Worm (Caenorhabditis elegans) whole organism, young adult: ENCODE measurements around the gene rol-3.

Experiments
- B0019.2 ChIP-seq: fragments of 200-800 bp; sonication (Bioruptor generic); conservative IDR thresholded peaks from 2 replicates; pipeline ENCODE4 v1.3.6; 2022; ENCODE audit warnings: missing genetic modification reagents, missing genetic modification characterization, missing compliant biosample characterization
- C17E4.6 ChIP-seq: fragments of 200-800 bp; sonication (Bioruptor generic); IDR thresholded peaks from 2 replicates; pipeline ENCODE4 v1.3.6; 2022; ENCODE audit warnings: missing genetic modification reagents, missing genetic modification characterization, missing compliant biosample characterization
- F10E7.11 ChIP-seq: sonication (generic microtip); optimal IDR thresholded peaks from 2 replicates; lab custom pipeline; 2017; ENCODE audit warnings: mild to moderate bottlenecking, missing genetic modification characterization, moderate library complexity, missing compliant biosample characterization
- F37B4.10 ChIP-seq: fragments of 200-800 bp; sonication (Bioruptor generic); IDR thresholded peaks from 2 replicates; pipeline ENCODE4 v1.3.6; 2022; ENCODE audit warnings: missing genetic modification characterization, missing compliant biosample characterization
- F49E8.2 ChIP-seq: sonication (generic microtip); optimal IDR thresholded peaks from 3 replicates; lab custom pipeline; 2017; ENCODE audit warnings: missing genetic modification characterization, mild to moderate bottlenecking, missing compliant biosample characterization, antibody characterized with exemption, moderate library complexity; ENCODE audit not compliant: insufficient read depth
- F52B5.7 ChIP-seq: sonication (generic microtip); optimal IDR thresholded peaks from 2 replicates; lab custom pipeline; 2016; ENCODE audit warnings: mild to moderate bottlenecking, missing genetic modification characterization, missing compliant biosample characterization
- F57A8.1 ChIP-seq: fragments of 200-800 bp; sonication (Bioruptor generic); optimal IDR thresholded peaks from 2 replicates; lab custom pipeline; 2018; ENCODE audit warnings: mild to moderate bottlenecking, missing genetic modification characterization, moderate library complexity, missing compliant biosample characterization
- T07F8.4 ChIP-seq: sonication (generic microtip); optimal IDR thresholded peaks from 2 replicates; lab custom pipeline; 2016; ENCODE audit warnings: mild to moderate bottlenecking, missing genetic modification characterization, moderate library complexity, missing compliant biosample characterization
- Y67H2A.10 ChIP-seq: fragments of 200-800 bp; sonication (Bioruptor generic); conservative IDR thresholded peaks from 2 replicates; pipeline ENCODE4 v1.3.6; 2022; ENCODE audit warnings: missing genetic modification reagents, missing genetic modification characterization, missing compliant biosample characterization
- Y79H2A.3 ChIP-seq: fragments of 200-800 bp; sonication (Bioruptor generic); conservative IDR thresholded peaks from 2 replicates; pipeline ENCODE4 v1.3.6; 2022; ENCODE audit warnings: missing genetic modification reagents, missing genetic modification characterization, missing compliant biosample characterization
- Y95B8A.8 ChIP-seq: fragments of 200-800 bp; sonication (Bioruptor generic); IDR thresholded peaks from 2 replicates; pipeline ENCODE4 v1.3.6; 2022; ENCODE audit warnings: missing genetic modification reagents, missing genetic modification characterization, missing compliant biosample characterization
- aptf-3 ChIP-seq: fragments of 200-800 bp; sonication (Bioruptor generic); IDR thresholded peaks from 2 replicates; pipeline ENCODE4 v1.3.6; 2022; ENCODE audit warnings: missing genetic modification characterization, missing compliant biosample characterization
- atf-7 ChIP-seq: sonication (generic microtip); optimal IDR thresholded peaks from 2 replicates; lab custom pipeline; 2017; ENCODE audit warnings: mild to moderate bottlenecking, missing genetic modification characterization, missing compliant biosample characterization
- athp-1 ChIP-seq: sonication (generic microtip); optimal IDR thresholded peaks from 2 replicates; lab custom pipeline; 2017; ENCODE audit warnings: mild to moderate bottlenecking, missing genetic modification characterization, missing compliant biosample characterization
- attf-3 ChIP-seq: fragments of 200-800 bp; sonication (Bioruptor generic); conservative IDR thresholded peaks from 2 replicates; pipeline ENCODE4 v1.3.6; 2022; ENCODE audit warnings: missing genetic modification reagents, missing genetic modification characterization, missing compliant biosample characterization
- bed-1 ChIP-seq: fragments of 200-800 bp; sonication (Bioruptor generic); IDR thresholded peaks from 2 replicates; pipeline ENCODE4 v1.3.6; 2022; ENCODE audit warnings: missing genetic modification reagents, missing genetic modification characterization, missing compliant biosample characterization
- ceh-40 ChIP-seq: fragments of 200-800 bp; sonication (Bioruptor generic); IDR thresholded peaks from 2 replicates; pipeline ENCODE4 v1.3.6; 2022; ENCODE audit warnings: missing genetic modification characterization, missing compliant biosample characterization
- ceh-91 ChIP-seq: fragments of 200-800 bp; sonication (Bioruptor generic); IDR thresholded peaks from 2 replicates; pipeline ENCODE4 v1.3.6; 2022; ENCODE audit warnings: missing genetic modification reagents, missing genetic modification characterization, missing compliant biosample characterization
- chd-7 ChIP-seq: sonication (generic microtip); optimal IDR thresholded peaks from 2 replicates; lab custom pipeline; 2016; ENCODE audit warnings: mild to moderate bottlenecking, missing genetic modification characterization, moderate library complexity, missing compliant biosample characterization
- egl-18 ChIP-seq: fragments of 200-800 bp; sonication (Bioruptor generic); IDR thresholded peaks from 2 replicates; pipeline ENCODE4 v1.3.6; 2022; ENCODE audit warnings: missing genetic modification reagents, missing genetic modification characterization, missing compliant biosample characterization
- ets-4 ChIP-seq: fragments of 200-800 bp; sonication (Bioruptor generic); optimal IDR thresholded peaks from 2 replicates; lab custom pipeline; 2018; ENCODE audit warnings: mild to moderate bottlenecking, missing genetic modification characterization, missing compliant biosample characterization
- fkh-3 ChIP-seq: sonication (generic microtip); optimal IDR thresholded peaks from 2 replicates; lab custom pipeline; 2016; ENCODE audit warnings: mild to moderate bottlenecking, missing genetic modification characterization, missing compliant biosample characterization
- gei-17 ChIP-seq: fragments of 200-800 bp; sonication (Bioruptor generic); optimal IDR thresholded peaks from 2 replicates; lab custom pipeline; 2018; ENCODE audit warnings: mild to moderate bottlenecking, missing genetic modification characterization, missing compliant biosample characterization
- lag-1 ChIP-seq: fragments of 200-800 bp; sonication (Bioruptor generic); IDR thresholded peaks from 2 replicates; pipeline ENCODE4 v1.3.6; 2022; ENCODE audit warnings: missing genetic modification reagents, missing genetic modification characterization, missing compliant biosample characterization
- let-607 ChIP-seq, 2 experiments: fragments of 200-800 bp in 1 of 2; sonication (Bioruptor generic) in 1 of 2; sonication (generic microtip) in 1 of 2; optimal IDR thresholded peaks; 2 replicates each; lab custom pipeline; 2016 to 2018; ENCODE audit warnings: mild to moderate bottlenecking in 2 of 2, missing compliant biosample characterization in 2 of 2, missing genetic modification characterization in 2 of 2, moderate library complexity in 2 of 2, missing genotype in 1 of 2
- madf-6 ChIP-seq: fragments of 200-800 bp; sonication (Bioruptor generic); IDR thresholded peaks from 2 replicates; pipeline ENCODE4 v1.3.6; 2022; ENCODE audit warnings: missing genetic modification reagents, missing genetic modification characterization, missing compliant biosample characterization
- mcd-1 ChIP-seq: fragments of 200-800 bp; sonication (Bioruptor generic); IDR thresholded peaks from 2 replicates; pipeline ENCODE4 v1.3.6; 2022; ENCODE audit warnings: missing genetic modification reagents, missing genetic modification characterization, missing compliant biosample characterization
- mel-28 ChIP-seq: sonication (generic microtip); optimal IDR thresholded peaks from 2 replicates; lab custom pipeline; 2016; ENCODE audit warnings: borderline replicate concordance, mild to moderate bottlenecking, missing genetic modification characterization, missing compliant biosample characterization
- mxl-1 ChIP-seq: sonication (generic microtip); optimal IDR thresholded peaks from 2 replicates; lab custom pipeline; 2016; ENCODE audit warnings: missing genetic modification characterization, missing compliant biosample characterization
- nfya-1 ChIP-seq: sonication (generic microtip); optimal IDR thresholded peaks from 2 replicates; lab custom pipeline; 2017; ENCODE audit warnings: antibody characterized with exemption, missing compliant biosample characterization, missing genetic modification characterization, borderline replicate concordance; ENCODE audit not compliant: insufficient read depth
- nhr-179 ChIP-seq: sonication (generic microtip); optimal IDR thresholded peaks from 2 replicates; lab custom pipeline; 2016; ENCODE audit warnings: mild to moderate bottlenecking, missing genetic modification characterization, missing compliant biosample characterization
- pbrm-1 ChIP-seq: fragments of 200-800 bp; sonication (Bioruptor generic); IDR thresholded peaks from 2 replicates; pipeline ENCODE4 v1.3.6; 2022; ENCODE audit warnings: missing genetic modification reagents, missing genetic modification characterization, missing compliant biosample characterization
- rcor-1 ChIP-seq: fragments of 200-800 bp; sonication (Bioruptor generic); IDR thresholded peaks from 2 replicates; pipeline ENCODE4 v1.3.6; 2022; ENCODE audit warnings: missing genetic modification reagents, missing genetic modification characterization, missing compliant biosample characterization
- sea-2 ChIP-seq: fragments of 200-800 bp; sonication (Bioruptor generic); IDR thresholded peaks from 2 replicates; pipeline ENCODE4 v1.3.6; 2022; ENCODE audit warnings: missing genetic modification characterization, missing compliant biosample characterization
- tbp1 ChIP-seq: fragments of 200-800 bp; sonication (Bioruptor generic); optimal IDR thresholded peaks from 2 replicates; lab custom pipeline; 2018; ENCODE audit warnings: mild to moderate bottlenecking, missing genetic modification characterization, missing compliant biosample characterization
- unc-130 ChIP-seq: sonication (generic microtip); optimal IDR thresholded peaks from 2 replicates; lab custom pipeline; 2016; ENCODE audit warnings: missing genetic modification reagents, missing genetic modification characterization, missing compliant biosample characterization
- unc-62 ChIP-seq: fragments of 150-350 bp; optimal IDR thresholded peaks from 2 replicates; lab custom pipeline; 2014; ENCODE audit warnings: missing biosample characterization, missing genetic modification reagents, missing genetic modification characterization
- zim-3 ChIP-seq: sonication (generic microtip); optimal IDR thresholded peaks from 2 replicates; lab custom pipeline; 2017; ENCODE audit warnings: mild to moderate bottlenecking, missing genetic modification characterization, moderate library complexity, missing compliant biosample characterization
- ztf-18 ChIP-seq: sonication (generic microtip); optimal IDR thresholded peaks from 2 replicates; lab custom pipeline; 2016; ENCODE audit warnings: missing genotype, mild to moderate bottlenecking, missing genetic modification characterization, missing compliant biosample characterization
- ztf-28 ChIP-seq: fragments of 200-800 bp; sonication (Bioruptor generic); IDR thresholded peaks from 2 replicates; pipeline ENCODE4 v1.3.6; 2022; ENCODE audit warnings: missing genetic modification reagents, missing genetic modification characterization, missing compliant biosample characterization

Gene rol-3

ce11 chrV:8228712-8229119, 9.5 kb downstream of the rol-3 start (continued):
- TF ChIP-seq bed-1 (GFP tag; lab: Robert Waterston, UW) (no peak), mxl-1 (tag; lab: Kevin White, UChicago) (peak; percentile 31), rcor-1 (GFP tag; lab: Robert Waterston, UW) (peak; percentile 95), ztf-18 (tag; lab: Kevin White, UChicago) (peak; percentile 72), pbrm-1 (GFP tag; lab: Robert Waterston, UW) (peak; percentile 100), B0019.2 (GFP tag; lab: Robert Waterston, UW) (peak; percentile 69), lag-1 (GFP tag; lab: Robert Waterston, UW) (no peak), F57A8.1 (no peak), chd-7 (tag; lab: Kevin White, UChicago) (peak; percentile 74), Y67H2A.10 (GFP tag; lab: Robert Waterston, UW) (no peak), sea-2 (GFP tag; lab: Robert Waterston, UW) (no peak), ceh-91 (GFP tag; lab: Robert Waterston, UW) (peak; percentile 65), zim-3 (tag; lab: Kevin White, UChicago) (peak; percentile 1), aptf-3 (GFP tag; lab: Robert Waterston, UW) (no peak), gei-17 (GFP tag; lab: Kevin White, UChicago) (peak; percentile 55), unc-130 (GFP tag; lab: Kevin White, UChicago) (peak; percentile 62), egl-18 (GFP tag; lab: Robert Waterston, UW) (no peak), Y95B8A.8 (GFP tag; lab: Robert Waterston, UW) (peak; percentile 86), let-607 (tag; optimal IDR thresholded peaks at IDR 0.05; lab: Kevin White, UChicago) (peak; percentile 19 to 22), F52B5.7 (tag; lab: Kevin White, UChicago) (no peak), nhr-179 (no peak), F37B4.10 (no peak), C17E4.6 (peak; percentile 83), madf-6 (GFP tag; lab: Robert Waterston, UW) (peak; percentile 91), mel-28 (tag; lab: Kevin White, UChicago) (peak; percentile 74), ceh-40 (GFP tag; lab: Robert Waterston, UW) (no peak), Y79H2A.3 (GFP tag; lab: Robert Waterston, UW) (0 out of 2 replicates have a peak, but pooled peaks have one; percentile 65), ets-4 (GFP tag; lab: Kevin White, UChicago) (peak; percentile 61), mcd-1 (GFP tag; lab: Robert Waterston, UW) (peak; percentile 84), F10E7.11 (peak; percentile 8), attf-3 (GFP tag; lab: Robert Waterston, UW) (peak; percentile 77), nfya-1 (no peak), unc-62 (GFP tag; lab: Kevin White, UChicago) (no peak), T07F8.4 (tag; lab: Kevin White, UChicago) (peak; percentile 20), fkh-3 (tag; lab: Kevin White, UChicago) (peak; percentile 54), atf-7 (tag; lab: Kevin White, UChicago) (peak; percentile 67)

- no peak for TF ChIP-seq tbp1 (GFP tag; lab: Kevin White, UChicago)
- no peak for TF ChIP-seq zim-3 (tag; lab: Kevin White, UChicago)
- TF ChIP-seq athp-1 (tag; lab: Kevin White, UChicago) = no peak
- no peak for TF ChIP-seq let-607 (tag; optimal IDR thresholded peaks at IDR 0.05; lab: Kevin White, UChicago)
- TF ChIP-seq attf-3 (GFP tag; lab: Robert Waterston, UW) = no peak
- TF ChIP-seq ztf-28 (GFP tag; lab: Robert Waterston, UW) = no peak
- no peak for TF ChIP-seq rcor-1 (GFP tag; lab: Robert Waterston, UW)
- TF ChIP-seq ceh-91 (GFP tag; lab: Robert Waterston, UW) = no peak
- TF ChIP-seq sea-2 (GFP tag; lab: Robert Waterston, UW) = no peak
- TF ChIP-seq F49E8.2 = no peak
- TF ChIP-seq, all 124 proteins: peak for 0
Measured at ce11 chrV:8226812-8227211, 11.4 kb downstream of the rol-3 start, which contains the start of gene K07C11.10. Gene K07C11.10 (minus strand): TSS chrV:8226912.
